Worm (Caenorhabditis elegans) whole organism, mixed stage, embryonic: Measurements from ENCODE around the gene F31D4.8.

Source experiments
- M03D4.4 ChIP-seq: sonication (generic microtip); optimal IDR thresholded peaks from 2 replicates; lab custom pipeline; 2017; ENCODE audit warnings: mild to moderate bottlenecking, missing genetic modification characterization, missing compliant biosample characterization
- bed-3 ChIP-seq: fragments of 200-800 bp; sonication (Bioruptor generic); optimal IDR thresholded peaks from 3 replicates; lab custom pipeline; 2018; ENCODE audit warnings: mild to moderate bottlenecking, missing genetic modification characterization, moderate library complexity, missing compliant biosample characterization
- ceh-43 ChIP-seq: fragments of 200-800 bp; sonication (Bioruptor generic); optimal IDR thresholded peaks from 2 replicates; lab custom pipeline; 2018; ENCODE audit warnings: mild to moderate bottlenecking, missing genetic modification characterization, moderate library complexity, missing compliant biosample characterization
- ceh-83 ChIP-seq: fragments of 200-800 bp; sonication (Bioruptor generic); optimal IDR thresholded peaks from 2 replicates; lab custom pipeline; 2018; ENCODE audit warnings: mild to moderate bottlenecking, missing genetic modification characterization, missing compliant biosample characterization
- ces-1 ChIP-seq: fragments of 150-350 bp; optimal IDR thresholded peaks from 2 replicates; lab custom pipeline; 2014; ENCODE audit warnings: missing biosample characterization, missing genetic modification reagents, missing genetic modification characterization
- cnd-1 ChIP-seq: fragments of 200-800 bp; sonication (Bioruptor generic); optimal IDR thresholded peaks from 2 replicates; lab custom pipeline; 2018; ENCODE audit warnings: mild to moderate bottlenecking, missing genetic modification characterization, missing compliant biosample characterization
- drap-1 ChIP-seq: fragments of 200-800 bp; sonication (Bioruptor generic); optimal IDR thresholded peaks from 3 replicates; lab custom pipeline; 2018; ENCODE audit warnings: mild to moderate bottlenecking, missing genetic modification characterization, missing compliant biosample characterization
- elt-1 ChIP-seq: sonication (generic microtip); optimal IDR thresholded peaks from 2 replicates; lab custom pipeline; 2017; ENCODE audit warnings: missing genetic modification characterization, mild to moderate bottlenecking, missing compliant biosample characterization, antibody characterized with exemption, moderate library complexity, borderline replicate concordance; ENCODE audit not compliant: insufficient read depth
- flh-1 ChIP-seq: fragments of 200-800 bp; sonication (Bioruptor generic); optimal IDR thresholded peaks from 2 replicates; lab custom pipeline; 2018; ENCODE audit warnings: mild to moderate bottlenecking, missing genetic modification characterization, moderate library complexity, missing compliant biosample characterization
- ham-2 ChIP-seq: fragments of 200-800 bp; sonication (Bioruptor generic); optimal IDR thresholded peaks from 2 replicates; lab custom pipeline; 2018; ENCODE audit warnings: mild to moderate bottlenecking, missing genetic modification characterization, missing compliant biosample characterization
- hlh-1 ChIP-seq: fragments of 150-350 bp; optimal IDR thresholded peaks from 2 replicates; lab custom pipeline; 2014; ENCODE audit warnings: missing biosample characterization, missing genetic modification reagents, missing genetic modification characterization
- lin-13 ChIP-seq: fragments of 150-350 bp; optimal IDR thresholded peaks from 2 replicates; lab custom pipeline; 2014; ENCODE audit warnings: missing biosample characterization, missing genetic modification characterization
- lsy-2 ChIP-seq: fragments of 150-350 bp; optimal IDR thresholded peaks from 2 replicates; lab custom pipeline; 2014; ENCODE audit warnings: missing biosample characterization, missing genetic modification characterization
- mab-5 ChIP-seq: fragments of 150-350 bp; optimal IDR thresholded peaks from 2 replicates; lab custom pipeline; 2014; ENCODE audit warnings: missing biosample characterization, missing genetic modification characterization
- mep-1 ChIP-seq: fragments of 150-350 bp; optimal IDR thresholded peaks from 2 replicates; lab custom pipeline; 2017; ENCODE audit warnings: missing biosample characterization, missing genetic modification reagents, missing genetic modification characterization, inconsistent platforms
- nhr-12 ChIP-seq: fragments of 150-350 bp; optimal IDR thresholded peaks from 2 replicates; lab custom pipeline; 2014; ENCODE audit warnings: missing biosample characterization, missing genetic modification characterization
- nhr-2 ChIP-seq: fragments of 150-350 bp; optimal IDR thresholded peaks from 2 replicates; lab custom pipeline; 2014; ENCODE audit warnings: missing biosample characterization, missing genetic modification characterization
- nhr-237 ChIP-seq: fragments of 150-350 bp; optimal IDR thresholded peaks from 2 replicates; lab custom pipeline; 2014; ENCODE audit warnings: missing biosample characterization, missing genetic modification characterization
- nhr-28 ChIP-seq: fragments of 150-350 bp; optimal IDR thresholded peaks from 2 replicates; lab custom pipeline; 2014; ENCODE audit warnings: missing biosample characterization, missing genetic modification characterization
- pha-4 ChIP-seq: fragments of 150-350 bp; optimal IDR thresholded peaks from 2 replicates; lab custom pipeline; 2018; ENCODE audit warnings: missing biosample characterization, missing genetic modification reagents, missing genetic modification characterization
- sem-2 ChIP-seq: fragments of 200-800 bp; sonication (Bioruptor generic); optimal IDR thresholded peaks from 2 replicates; lab custom pipeline; 2018; ENCODE audit warnings: mild to moderate bottlenecking, missing genetic modification characterization, missing compliant biosample characterization
- snpc-4 ChIP-seq: fragments of 150-350 bp; optimal IDR thresholded peaks from 2 replicates; lab custom pipeline; 2014; ENCODE audit warnings: missing biosample characterization, missing genetic modification characterization
- sptf-1 ChIP-seq: sonication (generic microtip); optimal IDR thresholded peaks from 2 replicates; lab custom pipeline; 2017; ENCODE audit warnings: mild to moderate bottlenecking, missing genetic modification characterization, moderate library complexity, missing compliant biosample characterization
- tbx-8 ChIP-seq: fragments of 200-800 bp; sonication (Bioruptor generic); optimal IDR thresholded peaks from 2 replicates; lab custom pipeline; 2018; ENCODE audit warnings: mild to moderate bottlenecking, missing genetic modification characterization, moderate library complexity, missing compliant biosample characterization
- unc-120 ChIP-seq: sonication (generic microtip); optimal IDR thresholded peaks from 2 replicates; lab custom pipeline; 2017; ENCODE audit warnings: missing genetic modification characterization, missing compliant biosample characterization; ENCODE audit not compliant: poor library complexity, severe bottlenecking
- unc-39 ChIP-seq: fragments of 150-350 bp; optimal IDR thresholded peaks from 2 replicates; lab custom pipeline; 2014; ENCODE audit warnings: missing biosample characterization, missing genetic modification characterization
- unc-62 ChIP-seq: fragments of 150-350 bp; optimal IDR thresholded peaks from 2 replicates; lab custom pipeline; 2014; ENCODE audit warnings: missing biosample characterization, missing genetic modification reagents, missing genetic modification characterization
- zip-8 ChIP-seq: fragments of 150-350 bp; optimal IDR thresholded peaks from 2 replicates; lab custom pipeline; 2014; ENCODE audit warnings: missing biosample characterization, missing genetic modification characterization
- ztf-11 ChIP-seq: fragments of 150-350 bp; optimal IDR thresholded peaks from 2 replicates; lab custom pipeline; 2014; ENCODE audit warnings: missing biosample characterization, missing genetic modification characterization

The F31D4.8 gene

ce11 chrV:20837765-20838164, 30.5 kb downstream of the F31D4.8 start, which contains the start of gene mrps-12:
TSS of gene mrps-12 (plus strand) at chrV:20838080.
- TF ChIP-seq ceh-83 (GFP tag; lab: Kevin White, UChicago), result peak; percentile 41
- no peak for TF ChIP-seq pha-4 (tag; lab: Kevin White, UChicago)
- TF ChIP-seq sem-2, result no peak
- no peak for TF ChIP-seq mab-5 (tag; lab: Kevin White, UChicago)
- no peak for TF ChIP-seq unc-62 (GFP tag; lab: Kevin White, UChicago)
- no peak for TF ChIP-seq elt-1 (tag; lab: Kevin White, UChicago)
- TF ChIP-seq ces-1, result peak; percentile 10
- TF ChIP-seq unc-39 (tag; lab: Kevin White, UChicago), result no peak

ce11 chrV:20832554-20832963, 35.7 kb downstream of the F31D4.8 start:
- peak; percentile 15 for TF ChIP-seq bed-3 (GFP tag; lab: Kevin White, UChicago)
- peak; percentile 52 for TF ChIP-seq mep-1 (tag; lab: Kevin White, UChicago)
- no peak for TF ChIP-seq hlh-1 (tag; lab: Kevin White, UChicago)
- TF ChIP-seq lin-13 (tag; lab: Kevin White, UChicago), result peak; percentile 7
- TF ChIP-seq ces-1, result peak; percentile 90
- TF ChIP-seq cnd-1, result no peak
- peak; percentile 63 for TF ChIP-seq sptf-1 (tag; lab: Kevin White, UChicago)

ce11 chrV:20831867-20832266, 36.4 kb downstream of the F31D4.8 start:
- TF ChIP-seq mab-5 (tag; lab: Kevin White, UChicago) (no peak), ham-2 (no peak), unc-120 (tag; lab: Kevin White, UChicago) (no peak), nhr-2 (tag; lab: Kevin White, UChicago) (no peak), elt-1 (tag; lab: Kevin White, UChicago) (no peak), M03D4.4 (tag; lab: Kevin White, UChicago) (no peak), unc-62 (GFP tag; lab: Kevin White, UChicago) (no peak), pha-4 (tag; lab: Kevin White, UChicago) (peak; percentile 45)

- TF ChIP-seq ceh-83 (GFP tag; lab: Kevin White, UChicago) (no peak), ces-1 (no peak), nhr-12 (tag; lab: Kevin White, UChicago) (no peak), nhr-28 (tag; lab: Kevin White, UChicago) (no peak), flh-1 (GFP tag; lab: Kevin White, UChicago) (no peak), elt-1 (tag; lab: Kevin White, UChicago) (no peak), bed-3 (GFP tag; lab: Kevin White, UChicago) (no peak), sem-2 (no peak)
- TF ChIP-seq, all 35 proteins: peak for 0
Measured at ce11 chrV:20830409-20830808, 37.8 kb downstream of the F31D4.8 start.

- no peak for TF ChIP-seq ztf-11
- no peak for TF ChIP-seq unc-39 (tag; lab: Kevin White, UChicago)
- TF ChIP-seq drap-1, result no peak
- no peak for TF ChIP-seq flh-1 (GFP tag; lab: Kevin White, UChicago)
- no peak for TF ChIP-seq nhr-12 (tag; lab: Kevin White, UChicago)
- TF ChIP-seq M03D4.4 (tag; lab: Kevin White, UChicago), result no peak
- no peak for TF ChIP-seq snpc-4 (tag; lab: Kevin White, UChicago)
- no peak for TF ChIP-seq elt-1 (tag; lab: Kevin White, UChicago)
- no peak for TF ChIP-seq lsy-2 (tag; lab: Kevin White, UChicago)
- TF ChIP-seq zip-8 (tag; lab: Kevin White, UChicago), result no peak
- TF ChIP-seq pha-4 (tag; lab: Kevin White, UChicago), result no peak
- no peak for TF ChIP-seq tbx-8 (GFP tag; lab: Kevin White, UChicago)
- no peak for TF ChIP-seq nhr-28 (tag; lab: Kevin White, UChicago)
- TF ChIP-seq ceh-43 (GFP tag; lab: Kevin White, UChicago), result no peak
- no peak for TF ChIP-seq cnd-1
- no peak for TF ChIP-seq mep-1 (tag; lab: Kevin White, UChicago)
- TF ChIP-seq nhr-2 (tag; lab: Kevin White, UChicago), result no peak
- no peak for TF ChIP-seq nhr-237 (tag; lab: Kevin White, UChicago)
Measured at ce11 chrV:20829511-20829910, 38.7 kb downstream of the F31D4.8 start, which contains the start of gene num-1. TSS of gene num-1 (plus strand) at chrV:20829811.
